Fruit fly (Drosophila melanogaster) whole organism, embryonic: ENCODE data around the gene amn.

ENCODE experiments used
- Bgb ChIP-seq: fragments of 200-800 bp; sonication (Bioruptor generic); IDR thresholded peaks from 2 replicates; pipeline ENCODE4 v1.3.6; 2022; ENCODE audit warnings: missing biosample characterization, missing genetic modification characterization; ENCODE audit not compliant: partially characterized antibody
- CG10366 ChIP-seq: fragments of 200-800 bp; sonication (Bioruptor generic); IDR thresholded peaks from 2 replicates; pipeline ENCODE4 v1.3.6; 2022; ENCODE audit warnings: missing biosample characterization, missing genetic modification characterization
- CG10462 ChIP-seq: fragments of 200-800 bp; sonication (Bioruptor generic); optimal IDR thresholded peaks from 2 replicates; lab custom pipeline; 2016; ENCODE audit warnings: missing biosample characterization, missing genetic modification characterization
- CG11560 ChIP-seq: fragments of 200-800 bp; sonication (Bioruptor generic); IDR thresholded peaks from 3 replicates; pipeline ENCODE4 v1.3.6; 2022; ENCODE audit warnings: missing biosample characterization, missing genetic modification characterization
- CG11695 ChIP-seq: fragments of 200-800 bp; sonication (Bioruptor generic); IDR thresholded peaks from 3 replicates; pipeline ENCODE4 v1.3.6; 2022; ENCODE audit warnings: missing biosample characterization, missing genetic modification characterization
- CG12744 ChIP-seq: fragments of 200-800 bp; sonication (Bioruptor generic); optimal IDR thresholded peaks from 2 replicates; lab custom pipeline; 2016; ENCODE audit warnings: missing biosample characterization, missing genetic modification characterization
- CG17829 ChIP-seq: fragments of 200-800 bp; optimal IDR thresholded peaks from 2 replicates; lab custom pipeline; 2019; ENCODE audit warnings: missing biosample characterization, mild to moderate bottlenecking, missing genetic modification characterization, moderate library complexity
- CG2712 ChIP-seq: fragments of 200-800 bp; optimal IDR thresholded peaks from 3 replicates; lab custom pipeline; 2019; ENCODE audit warnings: missing biosample characterization, mild to moderate bottlenecking, missing genetic modification characterization, moderate library complexity
- CG3281 ChIP-seq: fragments of 200-800 bp; sonication (Bioruptor generic); optimal IDR thresholded peaks from 3 replicates; lab custom pipeline; 2017; ENCODE audit warnings: missing biosample characterization, mild to moderate bottlenecking, missing genetic modification characterization
- CG42726 ChIP-seq: fragments of 200-800 bp; sonication (Bioruptor generic); IDR thresholded peaks from 2 replicates; pipeline ENCODE4 v1.3.6; 2022; ENCODE audit warnings: missing biosample characterization, missing genetic modification characterization; ENCODE audit not compliant: partially characterized antibody
- CG4707 ChIP-seq: fragments of 200-800 bp; sonication (Bioruptor generic); optimal IDR thresholded peaks from 2 replicates; lab custom pipeline; 2018; ENCODE audit warnings: missing biosample characterization, mild to moderate bottlenecking, missing genetic modification characterization, moderate library complexity
- CG4730 ChIP-seq: fragments of 200-800 bp; sonication (Bioruptor generic); IDR thresholded peaks from 2 replicates; pipeline ENCODE4 v1.3.6; 2022; ENCODE audit warnings: missing biosample characterization, missing genetic modification characterization
- CG6765 ChIP-seq: fragments of 200-800 bp; sonication (Bioruptor generic); optimal IDR thresholded peaks from 3 replicates; lab custom pipeline; 2017; ENCODE audit warnings: missing biosample characterization, mild to moderate bottlenecking, missing genetic modification characterization
- CG6854 ChIP-seq: fragments of 200-800 bp; sonication (Bioruptor generic); optimal IDR thresholded peaks from 3 replicates; lab custom pipeline; 2017; ENCODE audit warnings: missing biosample characterization, mild to moderate bottlenecking, missing genetic modification characterization
- CG7372 ChIP-seq: fragments of 200-800 bp; sonication (Bioruptor generic); IDR thresholded peaks from 2 replicates; pipeline ENCODE4 v1.3.6; 2022; ENCODE audit warnings: missing biosample characterization, missing genetic modification characterization
- CG8089 ChIP-seq: fragments of 200-800 bp; sonication (Bioruptor generic); optimal IDR thresholded peaks from 3 replicates; lab custom pipeline; 2016; ENCODE audit warnings: missing biosample characterization, missing genetic modification characterization
- CG8478 ChIP-seq: fragments of >200 bp; optimal IDR thresholded peaks from 2 replicates; lab custom pipeline; 2018
- CG8765 ChIP-seq: fragments of 200-800 bp; sonication (Bioruptor generic); IDR thresholded peaks from 2 replicates; pipeline ENCODE4 v1.3.6; 2022; ENCODE audit warnings: missing biosample characterization, missing genetic modification characterization
- CG8924 ChIP-seq: fragments of 200-800 bp; optimal IDR thresholded peaks from 3 replicates; lab custom pipeline; 2019; ENCODE audit warnings: missing biosample characterization, mild to moderate bottlenecking, missing genetic modification characterization, moderate library complexity
- Dad ChIP-seq: fragments of 200-800 bp; sonication (Bioruptor generic); optimal IDR thresholded peaks from 3 replicates; lab custom pipeline; 2016; ENCODE audit warnings: missing biosample characterization, missing genetic modification characterization
- Dbx ChIP-seq: fragments of 200-800 bp; sonication (Bioruptor generic); IDR thresholded peaks from 3 replicates; pipeline ENCODE4 v1.3.6; 2022; ENCODE audit warnings: missing biosample characterization, missing genetic modification characterization
- GATAe ChIP-seq: fragments of 200-800 bp; sonication (Bioruptor generic); conservative IDR thresholded peaks from 2 replicates; pipeline ENCODE4 v1.3.6; 2022; ENCODE audit warnings: missing biosample characterization, missing genetic modification characterization
- HmgZ ChIP-seq: fragments of 200-800 bp; sonication (Bioruptor generic); optimal IDR thresholded peaks from 2 replicates; lab custom pipeline; 2018; ENCODE audit warnings: missing biosample characterization, mild to moderate bottlenecking, missing genetic modification characterization
- Mad ChIP-seq: fragments of 200-800 bp; sonication (Bioruptor generic); optimal IDR thresholded peaks from 2 replicates; lab custom pipeline; 2016; ENCODE audit warnings: missing biosample characterization, missing genetic modification characterization
- Oli ChIP-seq: fragments of 200-800 bp; sonication (Bioruptor generic); optimal IDR thresholded peaks from 2 replicates; lab custom pipeline; 2018; ENCODE audit warnings: missing biosample characterization, mild to moderate bottlenecking, missing genetic modification characterization, moderate library complexity
- Scr ChIP-seq: fragments of 200-800 bp; sonication (Bioruptor generic); IDR thresholded peaks from 2 replicates; pipeline ENCODE4 v1.3.6; 2022; ENCODE audit warnings: missing biosample characterization, missing genetic modification characterization; ENCODE audit not compliant: partially characterized antibody
- Spps ChIP-seq: fragments of 200-800 bp; sonication (Bioruptor generic); optimal IDR thresholded peaks from 2 replicates; lab custom pipeline; 2018; ENCODE audit warnings: missing biosample characterization, mild to moderate bottlenecking, missing genetic modification characterization
- Xrp1 ChIP-seq: fragments of 200-800 bp; sonication (Bioruptor generic); IDR thresholded peaks from 2 replicates; pipeline ENCODE4 v1.3.6; 2022; ENCODE audit warnings: missing biosample characterization, missing genetic modification characterization
- YL-1 ChIP-seq: fragments of 200-800 bp; sonication (Bioruptor generic); optimal IDR thresholded peaks from 3 replicates; lab custom pipeline; 2017; ENCODE audit warnings: missing biosample characterization, mild to moderate bottlenecking, missing genetic modification characterization
- al ChIP-seq: fragments of 200-800 bp; sonication (Bioruptor generic); IDR thresholded peaks from 2 replicates; pipeline ENCODE4 v1.3.6; 2022; ENCODE audit warnings: missing biosample characterization, missing genetic modification characterization
- amos ChIP-seq: fragments of 200-800 bp; sonication (Bioruptor generic); IDR thresholded peaks from 2 replicates; pipeline ENCODE4 v1.3.6; 2022; ENCODE audit warnings: missing biosample characterization, missing genetic modification characterization; ENCODE audit not compliant: partially characterized antibody
- ap ChIP-seq: fragments of 200-800 bp; sonication (Bioruptor generic); IDR thresholded peaks from 2 replicates; pipeline ENCODE4 v1.3.6; 2022; ENCODE audit warnings: missing biosample characterization, missing genetic modification characterization
- caup ChIP-seq: fragments of 200-800 bp; sonication (Bioruptor generic); optimal IDR thresholded peaks from 3 replicates; lab custom pipeline; 2017; ENCODE audit warnings: missing biosample characterization, mild to moderate bottlenecking, missing genetic modification characterization, moderate library complexity; ENCODE audit not compliant: severe bottlenecking
- corto ChIP-seq: fragments of 200-800 bp; sonication (Bioruptor generic); optimal IDR thresholded peaks from 2 replicates; lab custom pipeline; 2016; ENCODE audit warnings: missing biosample characterization, mild to moderate bottlenecking, missing genetic modification characterization, moderate library complexity
- dan ChIP-seq: fragments of 200-800 bp; sonication (Bioruptor generic); IDR thresholded peaks from 2 replicates; pipeline ENCODE4 v1.3.6; 2022; ENCODE audit warnings: missing biosample characterization, missing genetic modification characterization
- dpn ChIP-seq, 2 experiments: fragments of 200-800 bp; sonication (Bioruptor generic); optimal IDR thresholded peaks; 3 replicates each; lab custom pipeline; 2016; ENCODE audit warnings: missing biosample characterization in 2 of 2, missing genetic modification characterization in 2 of 2
- gcm ChIP-seq: fragments of 200-800 bp; sonication (Bioruptor generic); optimal IDR thresholded peaks from 2 replicates; lab custom pipeline; 2019; ENCODE audit warnings: missing biosample characterization, mild to moderate bottlenecking, missing genetic modification characterization, moderate library complexity
- grn ChIP-seq: fragments of 200-800 bp; sonication (Bioruptor generic); optimal IDR thresholded peaks from 3 replicates; lab custom pipeline; 2017; ENCODE audit warnings: missing biosample characterization, missing genetic modification characterization
- gro ChIP-seq: fragments of 200-800 bp; sonication (Bioruptor generic); optimal IDR thresholded peaks from 2 replicates; lab custom pipeline; 2016; ENCODE audit warnings: missing biosample characterization, missing genetic modification characterization
- hth ChIP-seq: fragments of >200 bp; optimal IDR thresholded peaks from 2 replicates; lab custom pipeline; 2017; ENCODE audit warnings: inconsistent platforms
- kay ChIP-seq: fragments of 200-800 bp; sonication (Bioruptor generic); optimal IDR thresholded peaks from 2 replicates; lab custom pipeline; 2016; ENCODE audit warnings: missing biosample characterization, missing genetic modification characterization
- ken ChIP-seq: fragments of 200-800 bp; sonication (Bioruptor generic); IDR thresholded peaks from 3 replicates; pipeline ENCODE4 v1.3.6; 2022; ENCODE audit warnings: missing biosample characterization, missing genetic modification characterization
- mam ChIP-seq: fragments of 200-800 bp; sonication (Bioruptor generic); optimal IDR thresholded peaks from 3 replicates; lab custom pipeline; 2016; ENCODE audit warnings: missing biosample characterization, missing genetic modification characterization
- sc ChIP-seq, 3 experiments: fragments of >200 bp in 2 of 3; fragments of 200-800 bp in 1 of 3; sonication (Bioruptor generic) in 1 of 3; optimal IDR thresholded peaks; 2 replicates in 2 of 3; 3 replicates in 1 of 3; lab custom pipeline; 2017; ENCODE audit warnings: mild to moderate bottlenecking in 1 of 3, missing biosample characterization in 1 of 3, missing genetic modification characterization in 1 of 3, missing genetic modification reagents in 1 of 3
- sim ChIP-seq: fragments of 200-800 bp; sonication (Bioruptor generic); IDR thresholded peaks from 2 replicates; pipeline ENCODE4 v1.3.6; 2022; ENCODE audit warnings: missing biosample characterization, missing genetic modification characterization
- stwl ChIP-seq: fragments of 200-800 bp; sonication (Bioruptor generic); optimal IDR thresholded peaks from 3 replicates; lab custom pipeline; 2018; ENCODE audit warnings: missing biosample characterization, mild to moderate bottlenecking, missing genetic modification characterization, moderate library complexity
- twi ChIP-seq: fragments of 200-800 bp; optimal IDR thresholded peaks from 2 replicates; lab custom pipeline; 2019; ENCODE audit warnings: missing biosample characterization, mild to moderate bottlenecking, missing genetic modification characterization, moderate library complexity
- vnd ChIP-seq: fragments of 200-800 bp; sonication (Bioruptor generic); IDR thresholded peaks from 3 replicates; pipeline ENCODE4 v1.3.6; 2022; ENCODE audit warnings: missing biosample characterization, missing genetic modification characterization; ENCODE audit not compliant: partially characterized antibody
- zen ChIP-seq: fragments of 200-800 bp; sonication (Bioruptor generic); optimal IDR thresholded peaks from 3 replicates; lab custom pipeline; 2018; ENCODE audit warnings: missing biosample characterization, mild to moderate bottlenecking, missing genetic modification characterization, moderate library complexity

Gene amn

DNA sequence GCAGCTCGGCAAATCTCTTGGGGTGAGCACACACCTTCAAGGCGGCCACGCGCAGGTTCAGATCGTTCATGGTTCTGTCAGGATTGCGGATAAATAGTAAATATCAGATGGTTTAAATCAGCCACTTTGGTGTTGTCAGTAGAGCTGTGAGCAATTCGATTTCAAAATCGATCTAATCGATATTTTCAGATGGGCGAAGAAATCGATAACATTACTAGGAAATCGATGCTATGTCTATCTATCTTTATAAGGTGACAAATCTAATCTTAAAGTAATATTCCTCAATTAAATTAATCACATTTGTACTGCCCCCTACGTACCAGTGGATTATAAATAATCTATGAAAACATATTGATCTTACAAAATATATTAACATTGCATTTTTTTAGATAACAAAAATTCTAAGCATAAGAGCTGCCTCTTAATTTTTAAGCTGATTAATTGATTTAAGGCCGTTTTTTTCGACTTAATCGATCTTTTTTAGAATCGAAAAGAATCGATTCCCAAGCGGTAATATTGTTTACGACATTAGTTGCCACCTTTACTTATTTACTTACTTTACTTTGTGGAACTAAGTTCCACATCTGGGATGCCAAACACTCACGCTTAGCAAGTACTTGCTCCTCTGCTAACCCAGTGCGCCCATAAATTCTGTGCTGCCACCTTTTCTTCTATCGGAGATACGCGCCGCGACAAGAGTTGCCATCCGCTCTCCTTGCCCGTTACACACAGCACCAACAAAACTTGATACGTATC lies 24.3 kb downstream of the amn start, which contains the start of gene THADA (continued):
- TF ChIP-seq CG42726 (GFP tag; lab: Robert Waterston, UW) (peak; percentile 97), gcm (no peak), Scr (GFP tag; lab: Robert Waterston, UW) (peak; percentile 91), amos (GFP tag; lab: Robert Waterston, UW) (peak; percentile 98), CG11695 (GFP tag; lab: Robert Waterston, UW) (0 out of 3 replicates have a peak, but pooled peaks have one; percentile 27), CG6854 (no peak), CG4707 (no peak), grn (GFP tag; lab: Kevin White, UChicago) (peak; percentile 6), CG4730 (GFP tag; lab: Robert Waterston, UW) (0 out of 2 replicates have a peak, but pooled peaks have one; percentile 27), Oli (tag; lab: Kevin White, UChicago) (peak; percentile 23), CG2712 (tag; lab: Kevin White, UChicago) (peak; percentile 46), CG7372 (GFP tag; lab: Robert Waterston, UW) (no peak), CG8478 (lab: Kevin White, UChicago) (no peak), CG10462 (GFP tag; lab: Kevin White, UChicago) (no peak), kay (peak; percentile 14), Bgb (peak; percentile 97), CG10366 (GFP tag; lab: Robert Waterston, UW) (no peak), CG3281 (GFP tag; lab: Kevin White, UChicago) (no peak), corto (no peak), CG8089 (no peak), stwl (tag; lab: Kevin White, UChicago) (peak; percentile 34), al (no peak), CG12744 (GFP tag; lab: Kevin White, UChicago) (no peak), zen (peak; percentile 1), Dad (GFP tag; lab: Kevin White, UChicago) (no peak), CG17829 (tag; lab: Kevin White, UChicago) (peak; percentile 36), ken (GFP tag; lab: Robert Waterston, UW) (0 out of 3 replicates have a peak, but pooled peaks have one; percentile 16), GATAe (GFP tag; lab: Robert Waterston, UW) (no peak), CG11560 (tag; lab: Robert Waterston, UW) (peak; percentile 33; the same call in 1 of the 3 replicates), dan (GFP tag; lab: Robert Waterston, UW) (no peak), caup (no peak), gro (GFP tag; lab: Kevin White, UChicago) (peak; percentile 76), mam (GFP tag; lab: Kevin White, UChicago) (peak; percentile 45), sc (optimal IDR thresholded peaks at IDR 0.05; lab: Kevin White, UChicago) (no peak), sc (GFP tag; optimal IDR thresholded peaks at IDR 0.05; lab: Kevin White, UChicago) (no peak), Spps (tag; lab: Kevin White, UChicago) (peak; percentile 2), dpn (GFP tag; optimal IDR thresholded peaks at IDR 0.05; lab: Kevin White, UChicago) (peak; percentile 31 to 36), CG8924 (tag; lab: Kevin White, UChicago) (peak; percentile 10), HmgZ (tag; lab: Kevin White, UChicago) (peak; percentile 65), twi (no peak), YL-1 (no peak), vnd (GFP tag; lab: Robert Waterston, UW) (peak; percentile 87), CG6765 (GFP tag; lab: Kevin White, UChicago) (peak; percentile 9), sim (no peak), CG8765 (peak; percentile 34; the same call in 1 of the 2 replicates), Dbx (GFP tag; lab: Robert Waterston, UW) (0 out of 3 replicates have a peak, but pooled peaks have one; percentile 42), Xrp1 (GFP tag; lab: Robert Waterston, UW) (0 out of 2 replicates have a peak, but pooled peaks have one; percentile 39), hth (lab: Kevin White, UChicago) (no peak), ap (GFP tag; lab: Robert Waterston, UW) (no peak), Mad (GFP tag; lab: Kevin White, UChicago) (peak; percentile 29)
